Worm (Caenorhabditis elegans) whole organism, L3 larva: ENCODE results near the gene Y49F6B.14.

Experiments used
- nhr-76 ChIP-seq: fragments of 150-350 bp; sonication (generic microtip); optimal IDR thresholded peaks from 5 replicates; lab custom pipeline; 2014; ENCODE audit warnings: missing biosample characterization, missing genetic modification characterization
- ztf-11 ChIP-seq: fragments of 150-350 bp; optimal IDR thresholded peaks from 2 replicates; lab custom pipeline; 2014; ENCODE audit warnings: missing biosample characterization, missing genetic modification characterization

DNA sequence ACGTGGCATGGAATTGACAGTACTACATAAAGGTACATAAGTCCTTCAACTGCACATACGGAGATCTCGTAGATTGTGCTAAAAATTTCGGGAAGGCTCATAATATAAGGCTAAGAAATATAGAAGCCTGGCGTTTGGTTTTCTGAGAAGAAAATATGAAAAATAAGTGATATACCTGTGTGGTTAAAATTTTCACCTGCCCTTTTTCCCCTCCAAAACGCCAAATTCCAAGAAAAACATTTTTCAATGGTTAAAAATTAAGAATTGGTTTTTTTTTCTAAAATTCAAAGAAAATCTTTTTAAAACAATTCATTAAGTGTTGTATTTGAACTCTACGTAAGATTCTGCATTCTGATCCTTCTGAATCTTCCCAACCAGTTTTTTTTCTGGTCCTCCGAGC is 653 bp downstream of the Y49F6B.14 start, which contains the start of gene srz-5:
- no peak for TF ChIP-seq ztf-11 (tag; lab: Kevin White, UChicago)
- no peak for TF ChIP-seq nhr-76
